Fruit fly (Drosophila melanogaster) whole organism, embryonic: ENCODE data around the gene Cyp28c1.

Experiments used
- ATbp ChIP-seq: fragments of 200-800 bp; sonication (Bioruptor generic); optimal IDR thresholded peaks from 2 replicates; lab custom pipeline; 2017; ENCODE audit warnings: missing biosample characterization, mild to moderate bottlenecking, missing genetic modification characterization, missing genetic modification reagents
- Asciz ChIP-seq: fragments of 200-800 bp; sonication (Bioruptor generic); optimal IDR thresholded peaks from 2 replicates; lab custom pipeline; 2017; ENCODE audit warnings: missing biosample characterization, mild to moderate bottlenecking, missing genetic modification characterization, missing genetic modification reagents
- CG10147 ChIP-seq: fragments of 200-800 bp; sonication (Bioruptor generic); optimal IDR thresholded peaks from 2 replicates; lab custom pipeline; 2019; ENCODE audit warnings: missing biosample characterization, mild to moderate bottlenecking, missing genetic modification characterization, moderate library complexity
- CG10543 ChIP-seq: fragments of 200-800 bp; sonication (Bioruptor generic); optimal IDR thresholded peaks from 3 replicates; lab custom pipeline; 2017; ENCODE audit warnings: missing biosample characterization, mild to moderate bottlenecking, missing genetic modification characterization, moderate library complexity
- CG12104 ChIP-seq: fragments of 200-800 bp; sonication (Bioruptor generic); optimal IDR thresholded peaks from 3 replicates; lab custom pipeline; 2016; ENCODE audit warnings: missing biosample characterization, missing genetic modification characterization
- CG12659 ChIP-seq: fragments of 200-800 bp; sonication (Bioruptor generic); optimal IDR thresholded peaks from 3 replicates; lab custom pipeline; 2017; ENCODE audit warnings: mild to moderate bottlenecking, missing biosample characterization, missing genetic modification reagents, missing genetic modification characterization
- CG13424 ChIP-seq: fragments of 200-800 bp; sonication (Bioruptor generic); optimal IDR thresholded peaks from 2 replicates; lab custom pipeline; 2019; ENCODE audit warnings: missing biosample characterization, mild to moderate bottlenecking, missing genetic modification characterization, moderate library complexity
- CG14441 ChIP-seq: fragments of 200-800 bp; sonication (Bioruptor generic); IDR thresholded peaks from 2 replicates; pipeline ENCODE4 v1.3.6; 2022; ENCODE audit warnings: missing biosample characterization, missing genetic modification characterization
- CG14710 ChIP-seq: fragments of 200-800 bp; sonication (Bioruptor generic); optimal IDR thresholded peaks from 3 replicates; lab custom pipeline; 2019; ENCODE audit warnings: missing biosample characterization, mild to moderate bottlenecking, missing genetic modification characterization, moderate library complexity
- CG16779 ChIP-seq: fragments of 200-800 bp; sonication (Bioruptor generic); IDR thresholded peaks from 2 replicates; pipeline ENCODE4 v1.3.6; 2022; ENCODE audit warnings: missing biosample characterization, missing genetic modification characterization
- CG16813 ChIP-seq: fragments of 200-800 bp; sonication (Bioruptor generic); IDR thresholded peaks from 3 replicates; pipeline ENCODE4 v1.3.6; 2022; ENCODE audit warnings: missing biosample characterization, missing genetic modification characterization; ENCODE audit not compliant: partially characterized antibody
- CG17328 ChIP-seq: fragments of 200-800 bp; sonication (Bioruptor generic); IDR thresholded peaks from 2 replicates; pipeline ENCODE4 v1.3.6; 2022; ENCODE audit warnings: missing biosample characterization, missing genetic modification characterization
- CG18262 ChIP-seq: fragments of 200-800 bp; optimal IDR thresholded peaks from 3 replicates; lab custom pipeline; 2019; ENCODE audit warnings: missing biosample characterization, mild to moderate bottlenecking, missing genetic modification characterization, moderate library complexity
- CG18619 ChIP-seq: fragments of 200-800 bp; sonication (Bioruptor generic); optimal IDR thresholded peaks from 3 replicates; lab custom pipeline; 2017; ENCODE audit warnings: missing biosample characterization, mild to moderate bottlenecking, missing genetic modification characterization
- CG18764 ChIP-seq: fragments of 200-800 bp; sonication (Bioruptor generic); optimal IDR thresholded peaks from 3 replicates; lab custom pipeline; 2016; ENCODE audit warnings: missing biosample characterization, missing genetic modification characterization
- CG2678 ChIP-seq: fragments of 200-800 bp; sonication (Bioruptor generic); optimal IDR thresholded peaks from 3 replicates; lab custom pipeline; 2019; ENCODE audit warnings: missing biosample characterization, mild to moderate bottlenecking, missing genetic modification characterization, moderate library complexity
- CG6175 ChIP-seq: fragments of 200-800 bp; sonication (Bioruptor generic); IDR thresholded peaks from 3 replicates; pipeline ENCODE4 v1.3.6; 2022; ENCODE audit warnings: missing biosample characterization, missing genetic modification characterization
- CG6254 ChIP-seq: fragments of 200-800 bp; sonication (Bioruptor generic); optimal IDR thresholded peaks from 3 replicates; lab custom pipeline; 2017; ENCODE audit warnings: mild to moderate bottlenecking, missing biosample characterization, missing genetic modification reagents, missing genetic modification characterization
- CG9797 ChIP-seq: fragments of 200-800 bp; sonication (Bioruptor generic); optimal IDR thresholded peaks from 3 replicates; lab custom pipeline; 2018; ENCODE audit warnings: missing biosample characterization, mild to moderate bottlenecking, missing genetic modification characterization
- Dip3 ChIP-seq: fragments of 200-800 bp; sonication (Bioruptor generic); optimal IDR thresholded peaks from 3 replicates; lab custom pipeline; 2016; ENCODE audit warnings: missing biosample characterization, missing genetic modification characterization
- Fer3 ChIP-seq: fragments of 200-800 bp; sonication (Bioruptor generic); optimal IDR thresholded peaks from 2 replicates; lab custom pipeline; 2018; ENCODE audit warnings: missing biosample characterization, mild to moderate bottlenecking, missing genetic modification characterization, moderate library complexity
- HmgD ChIP-seq: fragments of 200-800 bp; sonication (Bioruptor generic); optimal IDR thresholded peaks from 3 replicates; lab custom pipeline; 2016; ENCODE audit warnings: missing biosample characterization, missing genetic modification characterization
- MESR4 ChIP-seq: fragments of 200-800 bp; sonication (Bioruptor generic); optimal IDR thresholded peaks from 2 replicates; lab custom pipeline; 2018; ENCODE audit warnings: missing biosample characterization, mild to moderate bottlenecking, missing genetic modification characterization, moderate library complexity
- Med ChIP-seq: fragments of 200-800 bp; sonication (Bioruptor generic); peaks from one replicate; lab custom pipeline; 2016; ENCODE audit warnings: missing biosample characterization, missing genetic modification characterization, mild to moderate bottlenecking, inconsistent platforms, moderate library complexity
- Meics ChIP-seq: fragments of 200-800 bp; sonication (Bioruptor generic); optimal IDR thresholded peaks from 2 replicates; lab custom pipeline; 2017; ENCODE audit warnings: missing biosample characterization, mild to moderate bottlenecking, missing genetic modification characterization
- Nf-YA ChIP-seq: fragments of 200-800 bp; sonication (Bioruptor generic); IDR thresholded peaks from 2 replicates; pipeline ENCODE4 v1.3.6; 2022; ENCODE audit warnings: missing biosample characterization, missing genetic modification characterization
- NfI ChIP-seq: fragments of 200-800 bp; sonication (Bioruptor generic); optimal IDR thresholded peaks from 3 replicates; lab custom pipeline; 2018; ENCODE audit warnings: missing biosample characterization, mild to moderate bottlenecking, missing genetic modification characterization, moderate library complexity
- Pdp1 ChIP-seq, 2 experiments: fragments of 200-800 bp; sonication (Bioruptor generic); optimal IDR thresholded peaks; 3 replicates each; lab custom pipeline; 2016; ENCODE audit warnings: missing biosample characterization in 2 of 2, missing genetic modification characterization in 2 of 2, mild to moderate bottlenecking in 1 of 2, moderate library complexity in 1 of 2
- Rfx ChIP-seq: fragments of 200-800 bp; sonication (Bioruptor generic); IDR thresholded peaks from 2 replicates; pipeline ENCODE4 v1.3.6; 2022; ENCODE audit warnings: missing biosample characterization, missing genetic modification characterization
- Rx ChIP-seq: fragments of 200-800 bp; sonication (Bioruptor generic); IDR thresholded peaks from 2 replicates; pipeline ENCODE4 v1.3.6; 2022; ENCODE audit warnings: missing biosample characterization, missing genetic modification characterization
- Sin3A ChIP-seq: fragments of >200 bp; optimal IDR thresholded peaks from 2 replicates; lab custom pipeline; 2018
- Sry-δ ChIP-seq: fragments of 200-800 bp; sonication (Bioruptor generic); optimal IDR thresholded peaks from 2 replicates; lab custom pipeline; 2016; ENCODE audit warnings: missing biosample characterization, missing genetic modification characterization
- Trl ChIP-seq, 3 experiments: fragments of >200 bp in 2 of 3; fragments of 200-800 bp in 1 of 3; sonication (Bioruptor generic) in 1 of 3; optimal IDR thresholded peaks; 2 replicates in 1 of 3; 3 replicates in 2 of 3; lab custom pipeline; 2016 to 2017; ENCODE audit warnings: missing biosample characterization in 1 of 3, missing genetic modification characterization in 1 of 3
- ap ChIP-seq: fragments of 200-800 bp; sonication (Bioruptor generic); IDR thresholded peaks from 2 replicates; pipeline ENCODE4 v1.3.6; 2022; ENCODE audit warnings: missing biosample characterization, missing genetic modification characterization
- az2 ChIP-seq: fragments of 200-800 bp; sonication (Bioruptor generic); optimal IDR thresholded peaks from 3 replicates; lab custom pipeline; 2016; ENCODE audit warnings: missing biosample characterization, missing genetic modification characterization
- crp ChIP-seq, 2 experiments: fragments of 200-800 bp; sonication (Bioruptor generic); optimal IDR thresholded peaks; 2 replicates in 1 of 2; 3 replicates in 1 of 2; lab custom pipeline; 2017; ENCODE audit warnings: missing biosample characterization in 2 of 2, missing genetic modification characterization in 2 of 2, mild to moderate bottlenecking in 1 of 2, moderate library complexity in 1 of 2
- hb ChIP-seq: fragments of 200-800 bp; sonication (Bioruptor generic); IDR thresholded peaks from 3 replicates; pipeline ENCODE4 v1.3.6; 2022; ENCODE audit warnings: missing biosample characterization, missing genetic modification characterization; ENCODE audit not compliant: partially characterized antibody
- her ChIP-seq: fragments of 200-800 bp; sonication (Bioruptor generic); optimal IDR thresholded peaks from 2 replicates; lab custom pipeline; 2016; ENCODE audit warnings: missing biosample characterization, missing genetic modification characterization
- kay ChIP-seq: fragments of 200-800 bp; sonication (Bioruptor generic); optimal IDR thresholded peaks from 2 replicates; lab custom pipeline; 2016; ENCODE audit warnings: missing biosample characterization, missing genetic modification characterization
- knrl ChIP-seq: fragments of 200-800 bp; sonication (Bioruptor generic); IDR thresholded peaks from 3 replicates; pipeline ENCODE4 v1.3.6; 2022; ENCODE audit warnings: missing biosample characterization, missing genetic modification characterization; ENCODE audit not compliant: partially characterized antibody
- lov ChIP-seq, 2 experiments: fragments of 200-800 bp in 1 of 2; fragments of >200 bp in 1 of 2; sonication (Bioruptor generic) in 1 of 2; IDR thresholded peaks in 1 of 2; optimal IDR thresholded peaks in 1 of 2; 2 replicates in 1 of 2; 3 replicates in 1 of 2; pipeline versions ENCODE4 v1.3.6 to Lab custom; 2017 to 2022; ENCODE audit warnings: missing biosample characterization in 1 of 2, missing genetic modification characterization in 1 of 2
- maf-S ChIP-seq: fragments of 200-800 bp; sonication (Bioruptor generic); optimal IDR thresholded peaks from 2 replicates; lab custom pipeline; 2016; ENCODE audit warnings: missing biosample characterization, missing genetic modification characterization
- nerfin-2 ChIP-seq: fragments of 200-800 bp; sonication (Bioruptor generic); IDR thresholded peaks from 2 replicates; pipeline ENCODE4 v1.3.6; 2022; ENCODE audit warnings: missing biosample characterization, missing genetic modification characterization; ENCODE audit not compliant: partially characterized antibody
- prd ChIP-seq, 3 experiments: fragments of >200 bp in 2 of 3; fragments of 200-800 bp in 1 of 3; sonication (Bioruptor generic) in 1 of 3; optimal IDR thresholded peaks in 2 of 3; IDR thresholded peaks in 1 of 3; 2 replicates in 2 of 3; 3 replicates in 1 of 3; pipeline versions ENCODE4 v1.3.6 to Lab custom; 2017 to 2022; ENCODE audit warnings: missing biosample characterization in 1 of 3, missing genetic modification characterization in 1 of 3
- schlank ChIP-seq: fragments of 200-800 bp; sonication (Bioruptor generic); optimal IDR thresholded peaks from 2 replicates; lab custom pipeline; 2018; ENCODE audit warnings: missing biosample characterization, mild to moderate bottlenecking, missing genetic modification characterization
- sens ChIP-seq: fragments of 200-800 bp; sonication (Bioruptor generic); peaks from one replicate; lab custom pipeline; 2016; ENCODE audit warnings: missing biosample characterization, missing genetic modification characterization
- sug ChIP-seq: fragments of 200-800 bp; optimal IDR thresholded peaks from 2 replicates; lab custom pipeline; 2019; ENCODE audit warnings: missing biosample characterization, mild to moderate bottlenecking, missing genetic modification characterization, moderate library complexity
- tna ChIP-seq: fragments of 200-800 bp; sonication (Bioruptor generic); IDR thresholded peaks from 2 replicates; pipeline ENCODE4 v1.3.6; 2022; ENCODE audit warnings: missing biosample characterization, missing genetic modification characterization; ENCODE audit not compliant: partially characterized antibody

Gene Cyp28c1

dm6 chrX:11852310-11852709 lies 12.9 kb downstream of the Cyp28c1 start, which contains the start of gene p24-1 (continued):
- TF ChIP-seq CG18764 (GFP tag; lab: Kevin White, UChicago): peak; percentile 23
- peak; percentile 86 for TF ChIP-seq MESR4
- peak; percentile 81 for TF ChIP-seq Rfx (GFP tag; lab: Robert Waterston, UW)
- TF ChIP-seq schlank (tag; lab: Kevin White, UChicago): no peak
- TF ChIP-seq lov (optimal IDR thresholded peaks at IDR 0.05; lab: Kevin White, UChicago): no peak
- 0 out of 3 replicates have a peak, but pooled peaks have one; percentile 22 for TF ChIP-seq lov (GFP tag; IDR thresholded peaks at IDR 0.05; lab: Robert Waterston, UW)
- peak; percentile 67 for TF ChIP-seq sens (GFP tag; lab: Kevin White, UChicago)
- peak; percentile 66 for TF ChIP-seq her (GFP tag; lab: Kevin White, UChicago)
- peak; percentile 1 for TF ChIP-seq CG10147 (GFP tag; lab: Kevin White, UChicago)
- TF ChIP-seq NfI (GFP tag; lab: Kevin White, UChicago): peak; percentile 67
- no peak; the same call in 2 of the 3 replicates for TF ChIP-seq CG6175 (GFP tag; lab: Robert Waterston, UW)
- TF ChIP-seq Rx (GFP tag; lab: Robert Waterston, UW): no peak
- TF ChIP-seq CG12104 (GFP tag; lab: Kevin White, UChicago): no peak
- peak; percentile 22 for TF ChIP-seq Sin3A
- TF ChIP-seq Fer3 (tag; lab: Kevin White, UChicago): peak; percentile 12
- peak; percentile 61 for TF ChIP-seq sug (tag; lab: Kevin White, UChicago)
- TF ChIP-seq CG17328 (GFP tag; lab: Robert Waterston, UW): 0 out of 2 replicates have a peak, but pooled peaks have one; percentile 20
- no peak for TF ChIP-seq CG14441 (GFP tag; lab: Robert Waterston, UW)
- peak; percentile 95 for TF ChIP-seq Med (GFP tag; lab: Kevin White, UChicago)
- no peak for TF ChIP-seq CG6254
- peak; percentile 9 for TF ChIP-seq az2 (GFP tag; lab: Kevin White, UChicago)
- peak; percentile 53 for TF ChIP-seq CG9797 (GFP tag; lab: Kevin White, UChicago)
- TF ChIP-seq CG13424 (tag; lab: Kevin White, UChicago): peak; percentile 23
- TF ChIP-seq maf-S (GFP tag; lab: Kevin White, UChicago): peak; percentile 35
- TF ChIP-seq Pdp1 (GFP tag; optimal IDR thresholded peaks at IDR 0.05; lab: Kevin White, UChicago): peak; percentile 11 to 96
- peak; percentile 85 for TF ChIP-seq knrl
- TF ChIP-seq CG14710 (tag; lab: Kevin White, UChicago): peak; percentile 68
- no peak for TF ChIP-seq ATbp (GFP tag; lab: Kevin White, UChicago)
- TF ChIP-seq CG10543 (GFP tag; lab: Kevin White, UChicago): peak; percentile 60
- TF ChIP-seq Asciz (GFP tag; lab: Kevin White, UChicago): no peak
- no peak for TF ChIP-seq ap (GFP tag; lab: Robert Waterston, UW)
- TF ChIP-seq Dip3: peak; percentile 42
- peak; percentile 75 for TF ChIP-seq hb (GFP tag; lab: Robert Waterston, UW)
- peak; percentile 54 for TF ChIP-seq HmgD (GFP tag; lab: Kevin White, UChicago)
- peak; percentile 7 for TF ChIP-seq CG18262 (tag; lab: Kevin White, UChicago)
- TF ChIP-seq Trl (optimal IDR thresholded peaks at IDR 0.05; lab: Kevin White, UChicago): no peak
- TF ChIP-seq Trl (GFP tag; optimal IDR thresholded peaks at IDR 0.05; lab: Kevin White, UChicago): peak; percentile 53
- no peak for TF ChIP-seq CG18619
- TF ChIP-seq Sry-δ (GFP tag; lab: Kevin White, UChicago): peak; percentile 87
- TF ChIP-seq CG16813 (GFP tag; lab: Robert Waterston, UW): peak; percentile 85
- TF ChIP-seq Meics (GFP tag; lab: Kevin White, UChicago): peak; percentile 34
- peak; percentile 69 for TF ChIP-seq CG16779 (GFP tag; lab: Robert Waterston, UW)
- peak; percentile 67 for TF ChIP-seq CG12659 (GFP tag; lab: Kevin White, UChicago)
- peak; percentile 69 for TF ChIP-seq nerfin-2
- peak; percentile 48 for TF ChIP-seq kay (GFP tag; lab: Kevin White, UChicago)
- TF ChIP-seq prd (optimal IDR thresholded peaks at IDR 0.05; lab: Kevin White, UChicago): no peak
- TF ChIP-seq prd (GFP tag; IDR thresholded peaks at IDR 0.05; lab: Robert Waterston, UW): peak; percentile 5; the same call in 1 of the 3 replicates
- TF ChIP-seq crp (GFP tag; optimal IDR thresholded peaks at IDR 0.05; lab: Kevin White, UChicago): peak in 1 of 2 experiments; percentile 45
- TF ChIP-seq Nf-YA (GFP tag; lab: Robert Waterston, UW): no peak
- TF ChIP-seq tna (GFP tag; lab: Robert Waterston, UW): peak; percentile 78
- TF ChIP-seq CG2678 (tag; lab: Kevin White, UChicago): peak; percentile 20
